Fruit fly (Drosophila melanogaster): ENCODE measurements around the gene CG9641.
A peak's percentile ranks its signal among the peaks of the same experiment; 100 is the strongest.

Gene CG9641

dm6 chr2L:2976829-2977228 lies at the start of gene CG9641, which contains the start of gene CG3165 (continued):
- TF ChIP-seq bbx (GFP tag; IDR thresholded peaks at IDR 0.05; ENCODE audit: partially characterized antibody) (peak; percentile 89), CG18599 (GFP tag; optimal IDR thresholded peaks at IDR 0.05) (peak; percentile 89), rib (GFP tag; IDR thresholded peaks at IDR 0.05) (no peak), chif (GFP tag; optimal IDR thresholded peaks at IDR 0.05) (peak; percentile 83 to 90), CG9817 (tag; optimal IDR thresholded peaks at IDR 0.05) (peak; percentile 83), stwl (tag; optimal IDR thresholded peaks at IDR 0.05) (peak; percentile 99), Sox102F (GFP tag; optimal IDR thresholded peaks at IDR 0.05) (no peak), CG10366 (GFP tag; IDR thresholded peaks at IDR 0.05) (peak; percentile 81), ap (GFP tag; IDR thresholded peaks at IDR 0.05) (peak; percentile 45; the same call in 1 of the 2 replicates), CG10979 (tag; optimal IDR thresholded peaks at IDR 0.05) (peak; percentile 76), Deaf1 (tag; optimal IDR thresholded peaks at IDR 0.05) (no peak), br (optimal IDR thresholded peaks at IDR 0.05) (no peak), phol (tag; optimal IDR thresholded peaks at IDR 0.05) (peak; percentile 88), Ets97D (GFP tag; optimal IDR thresholded peaks at IDR 0.05) (peak; percentile 86), cg (GFP tag; optimal IDR thresholded peaks at IDR 0.05) (no peak), CG12236 (GFP tag; optimal IDR thresholded peaks at IDR 0.05) (peak; percentile 74), Dll (GFP tag; IDR thresholded peaks at IDR 0.05; ENCODE audit: partially characterized antibody) (peak; percentile 99)

dm6 chr2L:3022986-3023385 lies 46.3 kb upstream of the CG9641 start, which contains the start of the genes alpha4GT1 and Prp40:
Gene alpha4GT1, minus strand, starts transcription at chr2L:3023141.
Gene Prp40, plus strand, starts transcription at chr2L:3023226.
- TF ChIP-seq CoRest (tag; optimal IDR thresholded peaks at IDR 0.05): no peak
- TF ChIP-seq Ets97D (GFP tag; optimal IDR thresholded peaks at IDR 0.05): peak; percentile 42
- TF ChIP-seq ind (GFP tag; optimal IDR thresholded peaks at IDR 0.05): no peak
- no peak for TF ChIP-seq Antp (GFP tag; optimal IDR thresholded peaks at IDR 0.05)
- TF ChIP-seq tgo (GFP tag; IDR thresholded peaks at IDR 0.05): no peak
- TF ChIP-seq zen2 (GFP tag; IDR thresholded peaks at IDR 0.05; ENCODE audit: partially characterized antibody): peak; percentile 90
- TF ChIP-seq YL-1 (GFP tag; optimal IDR thresholded peaks at IDR 0.05): peak; percentile 62
- TF ChIP-seq tx (GFP tag; optimal IDR thresholded peaks at IDR 0.05): no peak
- peak; percentile 81 for TF ChIP-seq pzg (GFP tag; optimal IDR thresholded peaks at IDR 0.05)
- peak; percentile 61 for TF ChIP-seq dm (GFP tag; optimal IDR thresholded peaks at IDR 0.05)
- TF ChIP-seq Sin3A (optimal IDR thresholded peaks at IDR 0.05): peak; percentile 45
- no peak for TF ChIP-seq shn (GFP tag; optimal IDR thresholded peaks at IDR 0.05)
- TF ChIP-seq hb (GFP tag; IDR thresholded peaks at IDR 0.05; ENCODE audit: partially characterized antibody): peak; percentile 79; the same call in 2 of the 3 replicates
- no peak for TF ChIP-seq sens-2 (GFP tag; IDR thresholded peaks at IDR 0.05)
- TF ChIP-seq Myb (GFP tag; optimal IDR thresholded peaks at IDR 0.05): peak; percentile 43
- TF ChIP-seq tna (GFP tag; IDR thresholded peaks at IDR 0.05; ENCODE audit: partially characterized antibody): peak; percentile 91
- TF ChIP-seq CG12769 (tag; optimal IDR thresholded peaks at IDR 0.05): no peak
- TF ChIP-seq Dfd (GFP tag; optimal IDR thresholded peaks at IDR 0.05): no peak
- TF ChIP-seq Gsc (GFP tag; IDR thresholded peaks at IDR 0.05): no peak
- TF ChIP-seq Drgx (GFP tag; IDR thresholded peaks at IDR 0.05): no peak
- no peak for TF ChIP-seq Vsx1 (GFP tag; optimal IDR thresholded peaks at IDR 0.05)
- no peak for TF ChIP-seq org-1 (GFP tag; optimal IDR thresholded peaks at IDR 0.05)
- TF ChIP-seq CG13296 (GFP tag; optimal IDR thresholded peaks at IDR 0.05): no peak
- no peak for TF ChIP-seq seq (GFP tag; IDR thresholded peaks at IDR 0.05)
- peak; percentile 70 for TF ChIP-seq CG6254 (GFP tag; optimal IDR thresholded peaks at IDR 0.05)
- TF ChIP-seq CG18262 (tag; optimal IDR thresholded peaks at IDR 0.05): no peak
- TF ChIP-seq Nf-YB (GFP tag; optimal IDR thresholded peaks at IDR 0.05): no peak
- TF ChIP-seq CG15514 (GFP tag; optimal IDR thresholded peaks at IDR 0.05): peak; percentile 91
- no peak for TF ChIP-seq usp (GFP tag; optimal IDR thresholded peaks at IDR 0.05)
- TF ChIP-seq Ptx1 (GFP tag; IDR thresholded peaks at IDR 0.05): no peak
- no peak for TF ChIP-seq CG10565 (GFP tag; optimal IDR thresholded peaks at IDR 0.05)
- TF ChIP-seq HmgD (GFP tag; optimal IDR thresholded peaks at IDR 0.05): peak; percentile 6
- no peak for TF ChIP-seq BtbVII (GFP tag; optimal IDR thresholded peaks at IDR 0.05)
- peak; percentile 85 for TF ChIP-seq Opbp (GFP tag; IDR thresholded peaks at IDR 0.05; ENCODE audit: partially characterized antibody)
- no peak for TF ChIP-seq CG1024 (GFP tag; IDR thresholded peaks at IDR 0.05)

Data from whole organism, embryonic.